Worm (Caenorhabditis elegans) whole organism, young adult: ENCODE data around the gene snx-1.

Experiments
- B0019.2 ChIP-seq: fragments of 200-800 bp; sonication (Bioruptor generic); conservative IDR thresholded peaks from 2 replicates; pipeline ENCODE4 v1.3.6; 2022; ENCODE audit warnings: missing genetic modification reagents, missing genetic modification characterization, missing compliant biosample characterization
- C06A6.2 ChIP-seq: fragments of 200-800 bp; sonication (Bioruptor generic); conservative IDR thresholded peaks from 2 replicates; pipeline ENCODE4 v1.3.6; 2022; ENCODE audit warnings: missing genetic modification characterization, missing compliant biosample characterization
- F33H1.4 ChIP-seq: fragments of 200-800 bp; sonication (Bioruptor generic); IDR thresholded peaks from 2 replicates; pipeline ENCODE4 v1.3.6; 2022; ENCODE audit warnings: missing genetic modification reagents, missing genetic modification characterization, missing compliant biosample characterization
- F37B4.10 ChIP-seq: fragments of 200-800 bp; sonication (Bioruptor generic); IDR thresholded peaks from 2 replicates; pipeline ENCODE4 v1.3.6; 2022; ENCODE audit warnings: missing genetic modification characterization, missing compliant biosample characterization
- F49E8.2 ChIP-seq: sonication (generic microtip); optimal IDR thresholded peaks from 3 replicates; lab custom pipeline; 2017; ENCODE audit warnings: missing genetic modification characterization, mild to moderate bottlenecking, missing compliant biosample characterization, antibody characterized with exemption, moderate library complexity; ENCODE audit not compliant: insufficient read depth
- T07F8.4 ChIP-seq: sonication (generic microtip); optimal IDR thresholded peaks from 2 replicates; lab custom pipeline; 2016; ENCODE audit warnings: mild to moderate bottlenecking, missing genetic modification characterization, moderate library complexity, missing compliant biosample characterization
- Y67H2A.10 ChIP-seq: fragments of 200-800 bp; sonication (Bioruptor generic); conservative IDR thresholded peaks from 2 replicates; pipeline ENCODE4 v1.3.6; 2022; ENCODE audit warnings: missing genetic modification reagents, missing genetic modification characterization, missing compliant biosample characterization
- akir-1 ChIP-seq: fragments of 200-800 bp; sonication (Bioruptor generic); optimal IDR thresholded peaks from 2 replicates; lab custom pipeline; 2018; ENCODE audit warnings: mild to moderate bottlenecking, missing genetic modification characterization, moderate library complexity, missing compliant biosample characterization
- aptf-2 ChIP-seq: fragments of 200-800 bp; sonication (Bioruptor generic); conservative IDR thresholded peaks from 2 replicates; pipeline ENCODE4 v1.3.6; 2022; ENCODE audit warnings: missing genetic modification reagents, missing genetic modification characterization, missing compliant biosample characterization
- atf-7 ChIP-seq: sonication (generic microtip); optimal IDR thresholded peaks from 2 replicates; lab custom pipeline; 2017; ENCODE audit warnings: mild to moderate bottlenecking, missing genetic modification characterization, missing compliant biosample characterization
- attf-3 ChIP-seq: fragments of 200-800 bp; sonication (Bioruptor generic); conservative IDR thresholded peaks from 2 replicates; pipeline ENCODE4 v1.3.6; 2022; ENCODE audit warnings: missing genetic modification reagents, missing genetic modification characterization, missing compliant biosample characterization
- attf-6 ChIP-seq: fragments of 200-800 bp; sonication (Bioruptor generic); IDR thresholded peaks from 2 replicates; pipeline ENCODE4 v1.3.6; 2022; ENCODE audit warnings: missing genetic modification reagents, missing genetic modification characterization, missing compliant biosample characterization
- bed-1 ChIP-seq: fragments of 200-800 bp; sonication (Bioruptor generic); IDR thresholded peaks from 2 replicates; pipeline ENCODE4 v1.3.6; 2022; ENCODE audit warnings: missing genetic modification reagents, missing genetic modification characterization, missing compliant biosample characterization
- bed-2 ChIP-seq: fragments of 200-800 bp; sonication (Bioruptor generic); IDR thresholded peaks from 2 replicates; pipeline ENCODE4 v1.3.6; 2022; ENCODE audit warnings: missing genetic modification reagents, missing genetic modification characterization, missing compliant biosample characterization
- ceh-40 ChIP-seq: fragments of 200-800 bp; sonication (Bioruptor generic); IDR thresholded peaks from 2 replicates; pipeline ENCODE4 v1.3.6; 2022; ENCODE audit warnings: missing genetic modification characterization, missing compliant biosample characterization
- ceh-79 ChIP-seq: sonication (generic microtip); optimal IDR thresholded peaks from 2 replicates; lab custom pipeline; 2017; ENCODE audit warnings: mild to moderate bottlenecking, missing genetic modification characterization, missing compliant biosample characterization
- dpff-1 ChIP-seq: sonication (generic microtip); optimal IDR thresholded peaks from 2 replicates; lab custom pipeline; 2017; ENCODE audit warnings: mild to moderate bottlenecking, missing genetic modification characterization, missing compliant biosample characterization
- egl-18 ChIP-seq: fragments of 200-800 bp; sonication (Bioruptor generic); IDR thresholded peaks from 2 replicates; pipeline ENCODE4 v1.3.6; 2022; ENCODE audit warnings: missing genetic modification reagents, missing genetic modification characterization, missing compliant biosample characterization
- ekl-4 ChIP-seq: fragments of 200-800 bp; sonication (Bioruptor generic); IDR thresholded peaks from 2 replicates; pipeline ENCODE4 v1.3.6; 2022; ENCODE audit warnings: missing genetic modification reagents, missing genetic modification characterization, missing compliant biosample characterization
- fkh-3 ChIP-seq: sonication (generic microtip); optimal IDR thresholded peaks from 2 replicates; lab custom pipeline; 2016; ENCODE audit warnings: mild to moderate bottlenecking, missing genetic modification characterization, missing compliant biosample characterization
- him-1 ChIP-seq: sonication (generic microtip); optimal IDR thresholded peaks from 2 replicates; lab custom pipeline; 2016; ENCODE audit warnings: missing genotype, missing genetic modification reagents, missing genetic modification characterization, missing compliant biosample characterization
- hlh-26 ChIP-seq: fragments of 200-800 bp; sonication (Bioruptor generic); conservative IDR thresholded peaks from 2 replicates; pipeline ENCODE4 v1.3.6; 2022; ENCODE audit warnings: missing genetic modification reagents, missing genetic modification characterization, missing compliant biosample characterization
- hrde-1 ChIP-seq: sonication (generic microtip); optimal IDR thresholded peaks from 2 replicates; lab custom pipeline; 2016; ENCODE audit warnings: missing genetic modification characterization, mild to moderate bottlenecking, missing compliant biosample characterization, moderate library complexity, missing genotype, missing genetic modification reagents, borderline replicate concordance
- let-607 ChIP-seq, 2 experiments: fragments of 200-800 bp in 1 of 2; sonication (Bioruptor generic) in 1 of 2; sonication (generic microtip) in 1 of 2; optimal IDR thresholded peaks; 2 replicates each; lab custom pipeline; 2016 to 2018; ENCODE audit warnings: mild to moderate bottlenecking in 2 of 2, missing compliant biosample characterization in 2 of 2, missing genetic modification characterization in 2 of 2, moderate library complexity in 2 of 2, missing genotype in 1 of 2
- lin-26 ChIP-seq: fragments of 200-800 bp; sonication (Bioruptor generic); IDR thresholded peaks from 2 replicates; pipeline ENCODE4 v1.3.6; 2022; ENCODE audit warnings: missing genetic modification reagents, missing genetic modification characterization, missing compliant biosample characterization
- lin-54 ChIP-seq: fragments of 200-800 bp; sonication (Bioruptor generic); optimal IDR thresholded peaks from 2 replicates; lab custom pipeline; 2018; ENCODE audit warnings: mild to moderate bottlenecking, missing genetic modification characterization, missing compliant biosample characterization
- madf-10 ChIP-seq: sonication (generic microtip); optimal IDR thresholded peaks from 2 replicates; lab custom pipeline; 2016; ENCODE audit warnings: mild to moderate bottlenecking, missing genetic modification characterization, missing compliant biosample characterization
- madf-6 ChIP-seq: fragments of 200-800 bp; sonication (Bioruptor generic); IDR thresholded peaks from 2 replicates; pipeline ENCODE4 v1.3.6; 2022; ENCODE audit warnings: missing genetic modification reagents, missing genetic modification characterization, missing compliant biosample characterization
- nfya-1 ChIP-seq: sonication (generic microtip); optimal IDR thresholded peaks from 2 replicates; lab custom pipeline; 2017; ENCODE audit warnings: antibody characterized with exemption, missing compliant biosample characterization, missing genetic modification characterization, borderline replicate concordance; ENCODE audit not compliant: insufficient read depth
- nhr-80 ChIP-seq: sonication (generic microtip); optimal IDR thresholded peaks from 2 replicates; lab custom pipeline; 2016; ENCODE audit warnings: missing genetic modification characterization, missing compliant biosample characterization
- pbrm-1 ChIP-seq: fragments of 200-800 bp; sonication (Bioruptor generic); IDR thresholded peaks from 2 replicates; pipeline ENCODE4 v1.3.6; 2022; ENCODE audit warnings: missing genetic modification reagents, missing genetic modification characterization, missing compliant biosample characterization
- snpc-4 ChIP-seq, 5 experiments: fragments of 150-350 bp in 1 of 5; sonication (generic microtip) in 4 of 5; optimal IDR thresholded peaks; 2 replicates each; lab custom pipeline; 2014 to 2018; ENCODE audit warnings: missing genetic modification characterization in 5 of 5, missing biosample characterization in 3 of 5, antibody characterized with exemption in 2 of 5, mild to moderate bottlenecking in 2 of 5, missing compliant biosample characterization in 2 of 5, missing genotype in 2 of 5, moderate library complexity in 2 of 5, missing genetic modification reagents in 1 of 5
- tlf-1 ChIP-seq: fragments of 200-800 bp; sonication (Bioruptor generic); optimal IDR thresholded peaks from 2 replicates; lab custom pipeline; 2018; ENCODE audit warnings: mild to moderate bottlenecking, missing genetic modification characterization, missing compliant biosample characterization
- ztf-26 ChIP-seq: sonication (generic microtip); optimal IDR thresholded peaks from 2 replicates; lab custom pipeline; 2017; ENCODE audit warnings: missing genetic modification characterization, missing compliant biosample characterization
- ztf-6 ChIP-seq: fragments of 200-800 bp; sonication (Bioruptor generic); IDR thresholded peaks from 2 replicates; pipeline ENCODE4 v1.3.6; 2022; ENCODE audit warnings: missing genetic modification reagents, missing genetic modification characterization, missing compliant biosample characterization

Gene snx-1

DNA sequence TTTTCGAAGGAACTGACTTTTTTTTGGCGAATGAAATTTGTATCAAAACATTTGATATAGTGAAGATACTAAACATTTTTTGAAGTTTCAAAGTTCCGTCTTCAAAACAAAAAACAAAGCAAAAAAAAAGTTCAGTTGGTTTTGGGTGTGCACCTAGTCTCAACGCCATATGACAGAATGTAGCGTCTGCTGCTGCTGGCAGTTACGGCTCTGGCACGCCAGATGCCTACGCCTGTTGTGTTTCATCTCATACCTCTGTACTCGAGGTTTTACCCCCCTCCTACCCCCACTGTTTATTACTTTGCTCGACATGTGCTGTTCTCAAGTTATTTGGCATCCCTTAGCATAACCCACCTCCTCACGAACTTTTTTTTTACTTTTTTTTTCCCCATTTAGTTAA lies 18.1 kb upstream of the snx-1 start:
- no peak for TF ChIP-seq lin-26 (GFP tag; lab: Robert Waterston, UW)
- TF ChIP-seq B0019.2 (GFP tag; lab: Robert Waterston, UW) = no peak
- no peak for TF ChIP-seq hlh-26 (GFP tag; lab: Robert Waterston, UW)
- no peak for TF ChIP-seq tlf-1 (GFP tag; lab: Kevin White, UChicago)
- TF ChIP-seq ceh-79 = no peak
- no peak for TF ChIP-seq F49E8.2 (tag; lab: Kevin White, UChicago)
- TF ChIP-seq egl-18 = no peak
- no peak for TF ChIP-seq madf-6 (GFP tag; lab: Robert Waterston, UW)
- no peak for TF ChIP-seq fkh-3
- TF ChIP-seq T07F8.4 (tag; lab: Kevin White, UChicago) = no peak
- no peak for TF ChIP-seq Y67H2A.10
- TF ChIP-seq ekl-4 (GFP tag; lab: Robert Waterston, UW) = no peak

DNA sequence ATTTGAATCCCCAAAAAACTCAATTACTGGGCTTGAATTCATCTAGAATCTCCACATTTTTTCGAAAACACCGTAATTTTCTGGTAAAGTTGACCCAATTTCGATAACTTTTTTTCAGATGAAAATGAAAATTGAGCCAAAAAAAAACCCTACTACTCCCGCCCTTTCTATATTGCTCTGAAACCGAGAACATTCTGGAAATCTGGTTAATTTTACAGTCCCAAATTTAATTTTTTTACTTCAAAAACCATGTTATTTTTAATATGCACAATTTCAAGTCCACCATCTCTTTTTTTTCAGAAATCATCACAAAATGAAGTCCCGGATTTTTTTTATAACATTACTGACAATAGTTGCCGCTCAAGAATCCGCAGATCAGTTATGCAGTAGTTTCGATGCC lies 17.2 kb upstream of the snx-1 start, which contains the start of gene C05D9.3:
TSS of gene C05D9.3 (plus strand) at position 301 of the 400 bp plus-strand sequence.
- TF ChIP-seq ztf-6 (GFP tag; lab: Robert Waterston, UW) (no peak), bed-2 (GFP tag; lab: Robert Waterston, UW) (no peak), F37B4.10 (GFP tag; lab: Robert Waterston, UW) (no peak), ztf-26 (tag; lab: Kevin White, UChicago) (no peak), ceh-40 (no peak), ceh-79 (no peak), hrde-1 (tag; lab: Kevin White, UChicago) (no peak), lin-54 (GFP tag; lab: Kevin White, UChicago) (no peak), bed-1 (no peak), akir-1 (GFP tag; lab: Kevin White, UChicago) (no peak), him-1 (tag; lab: Kevin White, UChicago) (no peak), ekl-4 (GFP tag; lab: Robert Waterston, UW) (no peak)

DNA sequence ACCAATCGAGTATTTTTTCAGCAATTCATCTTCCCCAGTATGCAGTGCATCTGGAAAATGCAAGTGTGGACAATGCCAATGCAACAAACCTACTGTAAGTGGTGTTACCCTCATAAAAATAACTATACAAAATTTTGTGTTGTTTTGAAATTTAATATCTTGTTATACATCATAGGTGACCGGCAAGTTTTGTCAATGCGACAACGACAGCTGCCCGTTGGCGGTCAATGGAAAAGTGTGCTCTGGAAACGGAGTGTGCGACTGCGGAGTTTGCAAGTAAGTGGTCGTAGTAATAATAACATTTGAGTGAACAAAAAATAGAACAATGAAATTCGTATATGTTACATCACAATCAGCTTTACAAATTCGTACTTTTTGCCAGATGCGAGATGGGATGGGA lies 13.6 kb upstream of the snx-1 start:
- no peak for TF ChIP-seq madf-10 (tag; lab: Kevin White, UChicago)
- TF ChIP-seq snpc-4 (GFP tag; optimal IDR thresholded peaks at IDR 0.05; lab: Kevin White, UChicago) = no peak
- TF ChIP-seq snpc-4 (tag; optimal IDR thresholded peaks at IDR 0.05; lab: Kevin White, UChicago) = no peak
- TF ChIP-seq nfya-1 (tag; lab: Kevin White, UChicago) = no peak
- TF ChIP-seq aptf-2 = no peak
- TF ChIP-seq, all 124 proteins: peak for 0

DNA sequence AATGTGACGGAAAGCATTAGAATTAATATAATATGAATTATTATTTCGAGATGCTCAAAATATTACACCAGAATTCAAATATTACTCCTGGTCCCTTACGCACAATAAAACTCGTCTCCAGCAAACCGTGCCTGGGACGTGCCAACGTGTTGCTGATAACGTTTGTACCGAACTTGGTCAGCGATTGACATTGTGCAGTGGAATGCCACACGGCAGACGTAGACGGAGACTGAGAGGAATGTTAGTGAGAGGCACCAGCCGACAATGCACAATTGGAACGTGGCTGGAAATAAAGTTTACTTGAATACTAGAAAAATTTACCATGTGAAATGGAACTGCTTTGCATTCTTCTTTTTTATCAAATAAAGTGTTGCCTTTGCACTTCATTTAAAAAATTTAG lies 11.5 kb upstream of the snx-1 start:
- no peak for TF ChIP-seq attf-6
- TF ChIP-seq let-607 (tag; optimal IDR thresholded peaks at IDR 0.05; lab: Kevin White, UChicago) = peak in 1 of 2 experiments; percentile 73
- TF ChIP-seq C06A6.2 = no peak
- TF ChIP-seq T07F8.4 (tag; lab: Kevin White, UChicago) = no peak
- no peak for TF ChIP-seq attf-3 (GFP tag; lab: Robert Waterston, UW)
- TF ChIP-seq nhr-80 (tag; lab: Kevin White, UChicago) = peak; percentile 87
- TF ChIP-seq pbrm-1 (GFP tag; lab: Robert Waterston, UW) = no peak
- no peak for TF ChIP-seq atf-7
- no peak for TF ChIP-seq dpff-1
- no peak for TF ChIP-seq B0019.2 (GFP tag; lab: Robert Waterston, UW)
- no peak for TF ChIP-seq F33H1.4 (GFP tag; lab: Robert Waterston, UW)
